Fruit fly (Drosophila melanogaster): Measurements from ENCODE around the gene CG42249.

CG42249 gene

dm6 chrX:11153826-11154510 is 57.9 kb downstream of the CG42249 start, which contains the start of the genes rtv and Dlic (continued):
- peak; percentile 40 for TF ChIP-seq tin (GFP tag; optimal IDR thresholded peaks at IDR 0.05)
- TF ChIP-seq Neu2 (GFP tag; optimal IDR thresholded peaks at IDR 0.05; ENCODE audit: borderline replicate concordance): no peak
- peak; percentile 49 for TF ChIP-seq stwl (tag; optimal IDR thresholded peaks at IDR 0.05)
- peak; percentile 67 for TF ChIP-seq CG2116 (GFP tag; optimal IDR thresholded peaks at IDR 0.05)
- no peak for TF ChIP-seq wdn (GFP tag; IDR thresholded peaks at IDR 0.05)
- no peak for TF ChIP-seq Hey (tag; optimal IDR thresholded peaks at IDR 0.05)
- no peak for TF ChIP-seq Spps (tag; optimal IDR thresholded peaks at IDR 0.05)
- TF ChIP-seq jumu (GFP tag; optimal IDR thresholded peaks at IDR 0.05): peak; percentile 11
- peak; percentile 63 for TF ChIP-seq CG14710 (tag; optimal IDR thresholded peaks at IDR 0.05)
- no peak for TF ChIP-seq Optix (GFP tag; IDR thresholded peaks at IDR 0.05)
- TF ChIP-seq vfl (GFP tag; optimal IDR thresholded peaks at IDR 0.05): no peak
- TF ChIP-seq sqz (GFP tag; optimal IDR thresholded peaks at IDR 0.05): no peak
- TF ChIP-seq run (tag; optimal IDR thresholded peaks at IDR 0.05): no peak
- no peak for TF ChIP-seq nom (GFP tag; optimal IDR thresholded peaks at IDR 0.05)
- TF ChIP-seq tx (GFP tag; optimal IDR thresholded peaks at IDR 0.05): peak; percentile 0
- TF ChIP-seq fd96Cb (tag; optimal IDR thresholded peaks at IDR 0.05): no peak
- TF ChIP-seq CG3838 (GFP tag; optimal IDR thresholded peaks at IDR 0.05): no peak
- peak; percentile 20 for TF ChIP-seq exex (tag; optimal IDR thresholded peaks at IDR 0.05)
- TF ChIP-seq chn (GFP tag; optimal IDR thresholded peaks at IDR 0.05): peak; percentile 1
- TF ChIP-seq Fer3 (tag; optimal IDR thresholded peaks at IDR 0.05): no peak
- no peak for TF ChIP-seq ewg (GFP tag; optimal IDR thresholded peaks at IDR 0.05)
- no peak for TF ChIP-seq bigmax (GFP tag; optimal IDR thresholded peaks at IDR 0.05)
- TF ChIP-seq otp (GFP tag; IDR thresholded peaks at IDR 0.05): 0 out of 3 replicates have a peak, but pooled peaks have one; percentile 13
- TF ChIP-seq CG1233 (GFP tag; optimal IDR thresholded peaks at IDR 0.05): peak; percentile 17
- TF ChIP-seq CG10543 (GFP tag; optimal IDR thresholded peaks at IDR 0.05): no peak
- TF ChIP-seq CG18262 (tag; optimal IDR thresholded peaks at IDR 0.05): peak; percentile 24
- TF ChIP-seq Ets65A (GFP tag): peak; percentile 85
- TF ChIP-seq CG16815 (GFP tag; optimal IDR thresholded peaks at IDR 0.05): no peak
- TF ChIP-seq Sry-δ (GFP tag; optimal IDR thresholded peaks at IDR 0.05): peak; percentile 43
- no peak for TF ChIP-seq CG7271 (tag; optimal IDR thresholded peaks at IDR 0.05)
- TF ChIP-seq Bgb (GFP tag; IDR thresholded peaks at IDR 0.05; ENCODE audit: partially characterized antibody): peak; percentile 57; the same call in 1 of the 2 replicates
- TF ChIP-seq schlank (tag; optimal IDR thresholded peaks at IDR 0.05): no peak
- peak; percentile 8 to 30 for TF ChIP-seq dpn (GFP tag; optimal IDR thresholded peaks at IDR 0.05)
- TF ChIP-seq CG9437 (GFP tag; optimal IDR thresholded peaks at IDR 0.05): no peak
- peak; percentile 76 for TF ChIP-seq BEAF-32 (GFP tag; optimal IDR thresholded peaks at IDR 0.05)

DNA sequence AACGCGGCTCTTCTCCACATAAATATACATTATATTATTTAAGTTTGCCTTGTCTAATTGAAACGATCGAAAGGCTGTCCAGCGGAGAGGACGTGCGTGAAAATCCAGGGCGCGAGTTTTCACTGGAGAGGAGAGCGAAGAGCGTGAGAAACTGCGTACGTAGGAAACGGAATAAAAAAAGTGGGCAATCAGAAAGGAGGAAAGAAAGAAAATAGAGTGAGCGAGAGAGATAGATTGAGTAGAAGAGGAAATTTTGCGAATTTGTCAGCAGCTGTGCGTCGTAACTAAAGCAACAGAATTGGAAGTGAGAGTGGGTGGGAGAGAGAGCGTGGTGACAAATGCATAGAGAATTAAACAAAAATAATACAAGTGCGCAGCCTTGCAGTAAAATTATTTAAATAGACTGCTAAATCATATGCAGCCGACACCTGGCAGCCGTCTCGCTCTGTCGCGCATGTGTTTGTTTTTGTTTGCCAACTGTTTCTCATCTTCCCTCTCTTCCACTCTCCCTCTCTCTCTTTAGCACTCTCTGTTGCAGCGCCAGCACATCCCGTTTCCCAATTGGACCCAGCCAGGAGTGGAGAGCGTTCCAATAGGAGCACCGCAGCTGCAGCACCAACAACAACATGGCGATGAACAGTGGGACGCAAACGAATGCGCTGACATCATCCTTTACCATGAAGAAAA is 58.6 kb downstream of the CG42249 start:
- TF ChIP-seq Nf-YB (GFP tag; optimal IDR thresholded peaks at IDR 0.05) (peak; percentile 67), CG6791 (GFP tag; IDR thresholded peaks at IDR 0.05; ENCODE audit: partially characterized antibody) (peak; percentile 31; the same call in 1 of the 3 replicates), CG4617 (GFP tag; optimal IDR thresholded peaks at IDR 0.05; ENCODE audit: borderline replicate concordance) (peak; percentile 30), phol (tag; optimal IDR thresholded peaks at IDR 0.05) (peak; percentile 36), slou (GFP tag; optimal IDR thresholded peaks at IDR 0.05) (no peak), Trl (optimal IDR thresholded peaks at IDR 0.05) (peak; percentile 79 to 86), Trl (GFP tag; optimal IDR thresholded peaks at IDR 0.05) (no peak), CG12769 (tag; optimal IDR thresholded peaks at IDR 0.05) (peak; percentile 72), ewg (GFP tag; optimal IDR thresholded peaks at IDR 0.05) (peak; percentile 50), B-H2 (GFP tag; optimal IDR thresholded peaks at IDR 0.05) (no peak), CG8478 (optimal IDR thresholded peaks at IDR 0.05) (peak; percentile 87), yki (optimal IDR thresholded peaks at IDR 0.05) (peak; percentile 43), CG17385 (GFP tag; optimal IDR thresholded peaks at IDR 0.05) (peak; percentile 70), crol (GFP tag; IDR thresholded peaks at IDR 0.05) (peak; percentile 27; the same call in 1 of the 2 replicates), GATAe (GFP tag; conservative IDR thresholded peaks at IDR 0.05) (no peak), Aef1 (GFP tag; IDR thresholded peaks at IDR 0.05) (0 out of 3 replicates have a peak, but pooled peaks have one; percentile 39), nom (GFP tag; optimal IDR thresholded peaks at IDR 0.05) (peak; percentile 22)

All from whole organism, embryonic.